Fruit fly (Drosophila melanogaster) whole organism, embryonic: ENCODE measurements around the gene ver.

ENCODE experiments used
- Atf3 ChIP-seq: fragments of 200-800 bp; sonication (Bioruptor generic); optimal IDR thresholded peaks from 3 replicates; lab custom pipeline; 2016; ENCODE audit warnings: missing biosample characterization, missing genetic modification characterization
- CG11247 ChIP-seq: fragments of 200-800 bp; sonication (Bioruptor generic); IDR thresholded peaks from 2 replicates; pipeline ENCODE4 v1.3.6; 2022; ENCODE audit warnings: missing biosample characterization, missing genetic modification characterization
- CG12391 ChIP-seq: fragments of 200-800 bp; sonication (Bioruptor generic); optimal IDR thresholded peaks from 3 replicates; lab custom pipeline; 2018; ENCODE audit warnings: missing biosample characterization, mild to moderate bottlenecking, missing genetic modification characterization, moderate library complexity
- CG12744 ChIP-seq: fragments of 200-800 bp; sonication (Bioruptor generic); optimal IDR thresholded peaks from 2 replicates; lab custom pipeline; 2016; ENCODE audit warnings: missing biosample characterization, missing genetic modification characterization
- CG13424 ChIP-seq: fragments of 200-800 bp; sonication (Bioruptor generic); optimal IDR thresholded peaks from 2 replicates; lab custom pipeline; 2019; ENCODE audit warnings: missing biosample characterization, mild to moderate bottlenecking, missing genetic modification characterization, moderate library complexity
- CG15696 ChIP-seq: fragments of 200-800 bp; sonication (Bioruptor generic); optimal IDR thresholded peaks from 2 replicates; lab custom pipeline; 2019; ENCODE audit warnings: missing biosample characterization, mild to moderate bottlenecking, missing genetic modification characterization, moderate library complexity
- CG17385 ChIP-seq: fragments of 200-800 bp; sonication (Bioruptor generic); optimal IDR thresholded peaks from 3 replicates; lab custom pipeline; 2018; ENCODE audit warnings: missing biosample characterization, mild to moderate bottlenecking, missing genetic modification characterization
- CG17829 ChIP-seq: fragments of 200-800 bp; optimal IDR thresholded peaks from 2 replicates; lab custom pipeline; 2019; ENCODE audit warnings: missing biosample characterization, mild to moderate bottlenecking, missing genetic modification characterization, moderate library complexity
- CG30403 ChIP-seq: fragments of 200-800 bp; sonication (Bioruptor generic); optimal IDR thresholded peaks from 3 replicates; lab custom pipeline; 2016; ENCODE audit warnings: missing biosample characterization, missing genetic modification characterization
- CG3838 ChIP-seq: fragments of 200-800 bp; sonication (Bioruptor generic); optimal IDR thresholded peaks from 3 replicates; lab custom pipeline; 2016; ENCODE audit warnings: missing biosample characterization, missing genetic modification characterization
- CG4424 ChIP-seq: fragments of 200-800 bp; sonication (Bioruptor generic); optimal IDR thresholded peaks from 3 replicates; lab custom pipeline; 2016; ENCODE audit warnings: missing biosample characterization, missing genetic modification characterization
- CG5180 ChIP-seq: fragments of 200-800 bp; sonication (Bioruptor generic); optimal IDR thresholded peaks from 3 replicates; lab custom pipeline; 2017; ENCODE audit warnings: missing biosample characterization, missing genetic modification characterization, mild to moderate bottlenecking, moderate library complexity, missing genetic modification reagents
- CG6689 ChIP-seq: fragments of 200-800 bp; sonication (Bioruptor generic); IDR thresholded peaks from 2 replicates; pipeline ENCODE4 v1.3.6; 2022; ENCODE audit warnings: missing biosample characterization, missing genetic modification characterization
- CG8388 ChIP-seq: fragments of 200-800 bp; sonication (Bioruptor generic); optimal IDR thresholded peaks from 2 replicates; lab custom pipeline; 2019; ENCODE audit warnings: missing biosample characterization, mild to moderate bottlenecking, missing genetic modification characterization, moderate library complexity
- CG9727 ChIP-seq: fragments of 200-800 bp; sonication (Bioruptor generic); optimal IDR thresholded peaks from 3 replicates; lab custom pipeline; 2017; ENCODE audit warnings: missing biosample characterization, mild to moderate bottlenecking, missing genetic modification characterization
- D ChIP-seq, 2 experiments: fragments of 200-800 bp in 1 of 2; fragments of >200 bp in 1 of 2; sonication (Bioruptor generic) in 1 of 2; optimal IDR thresholded peaks; 2 replicates in 1 of 2; 3 replicates in 1 of 2; lab custom pipeline; 2017; ENCODE audit warnings: mild to moderate bottlenecking in 1 of 2, missing biosample characterization in 1 of 2, missing genetic modification characterization in 1 of 2, missing genetic modification reagents in 1 of 2
- Dbx ChIP-seq: fragments of 200-800 bp; sonication (Bioruptor generic); IDR thresholded peaks from 3 replicates; pipeline ENCODE4 v1.3.6; 2022; ENCODE audit warnings: missing biosample characterization, missing genetic modification characterization
- Deaf1 ChIP-seq: fragments of 200-800 bp; optimal IDR thresholded peaks from 3 replicates; lab custom pipeline; 2019; ENCODE audit warnings: missing biosample characterization, mild to moderate bottlenecking, missing genetic modification characterization, moderate library complexity
- Dek ChIP-seq: fragments of 200-800 bp; sonication (Bioruptor generic); optimal IDR thresholded peaks from 3 replicates; lab custom pipeline; 2019; ENCODE audit warnings: missing biosample characterization, mild to moderate bottlenecking, missing genetic modification characterization, moderate library complexity
- Dip3 ChIP-seq: fragments of 200-800 bp; sonication (Bioruptor generic); optimal IDR thresholded peaks from 3 replicates; lab custom pipeline; 2016; ENCODE audit warnings: missing biosample characterization, missing genetic modification characterization
- Dref ChIP-seq: fragments of 200-800 bp; sonication (Bioruptor generic); IDR thresholded peaks from 2 replicates; pipeline ENCODE4 v1.3.6; 2022; ENCODE audit warnings: missing biosample characterization, missing genetic modification characterization
- Ets97D ChIP-seq: fragments of 200-800 bp; sonication (Bioruptor generic); optimal IDR thresholded peaks from 3 replicates; lab custom pipeline; 2016; ENCODE audit warnings: missing biosample characterization, missing genetic modification characterization
- HLH4C ChIP-seq: fragments of 200-800 bp; sonication (Bioruptor generic); IDR thresholded peaks from 3 replicates; pipeline ENCODE4 v1.3.6; 2022; ENCODE audit warnings: missing biosample characterization, missing genetic modification characterization; ENCODE audit not compliant: partially characterized antibody
- MESR4 ChIP-seq: fragments of 200-800 bp; sonication (Bioruptor generic); optimal IDR thresholded peaks from 2 replicates; lab custom pipeline; 2018; ENCODE audit warnings: missing biosample characterization, mild to moderate bottlenecking, missing genetic modification characterization, moderate library complexity
- Mad ChIP-seq: fragments of 200-800 bp; sonication (Bioruptor generic); optimal IDR thresholded peaks from 2 replicates; lab custom pipeline; 2016; ENCODE audit warnings: missing biosample characterization, missing genetic modification characterization
- NfI ChIP-seq: fragments of 200-800 bp; sonication (Bioruptor generic); optimal IDR thresholded peaks from 3 replicates; lab custom pipeline; 2018; ENCODE audit warnings: missing biosample characterization, mild to moderate bottlenecking, missing genetic modification characterization, moderate library complexity
- Oli ChIP-seq: fragments of 200-800 bp; sonication (Bioruptor generic); optimal IDR thresholded peaks from 2 replicates; lab custom pipeline; 2018; ENCODE audit warnings: missing biosample characterization, mild to moderate bottlenecking, missing genetic modification characterization, moderate library complexity
- Poxn ChIP-seq: fragments of 200-800 bp; sonication (Bioruptor generic); IDR thresholded peaks from 2 replicates; pipeline ENCODE4 v1.3.6; 2022; ENCODE audit warnings: missing biosample characterization, missing genetic modification characterization
- Side ChIP-seq: fragments of 200-800 bp; sonication (Bioruptor generic); optimal IDR thresholded peaks from 2 replicates; lab custom pipeline; 2016; ENCODE audit warnings: missing biosample characterization, missing genetic modification characterization
- Six4 ChIP-seq: fragments of 200-800 bp; sonication (Bioruptor generic); optimal IDR thresholded peaks from 2 replicates; lab custom pipeline; 2016; ENCODE audit warnings: missing biosample characterization, missing genetic modification characterization
- Sry-δ ChIP-seq: fragments of 200-800 bp; sonication (Bioruptor generic); optimal IDR thresholded peaks from 2 replicates; lab custom pipeline; 2016; ENCODE audit warnings: missing biosample characterization, missing genetic modification characterization
- ab ChIP-seq: fragments of 200-800 bp; sonication (Bioruptor generic); optimal IDR thresholded peaks from 2 replicates; lab custom pipeline; 2016; ENCODE audit warnings: missing biosample characterization, missing genetic modification characterization
- amos ChIP-seq: fragments of 200-800 bp; sonication (Bioruptor generic); IDR thresholded peaks from 2 replicates; pipeline ENCODE4 v1.3.6; 2022; ENCODE audit warnings: missing biosample characterization, missing genetic modification characterization; ENCODE audit not compliant: partially characterized antibody
- cato ChIP-seq: fragments of 200-800 bp; sonication (Bioruptor generic); optimal IDR thresholded peaks from 2 replicates; lab custom pipeline; 2016; ENCODE audit warnings: missing biosample characterization, missing genetic modification characterization, borderline replicate concordance
- caup ChIP-seq: fragments of 200-800 bp; sonication (Bioruptor generic); optimal IDR thresholded peaks from 3 replicates; lab custom pipeline; 2017; ENCODE audit warnings: missing biosample characterization, mild to moderate bottlenecking, missing genetic modification characterization, moderate library complexity; ENCODE audit not compliant: severe bottlenecking
- corto ChIP-seq: fragments of 200-800 bp; sonication (Bioruptor generic); optimal IDR thresholded peaks from 2 replicates; lab custom pipeline; 2016; ENCODE audit warnings: missing biosample characterization, mild to moderate bottlenecking, missing genetic modification characterization, moderate library complexity
- cwo ChIP-seq: fragments of 200-800 bp; sonication (Bioruptor generic); optimal IDR thresholded peaks from 3 replicates; lab custom pipeline; 2017; ENCODE audit warnings: missing biosample characterization, missing genetic modification characterization, mild to moderate bottlenecking, moderate library complexity, missing genetic modification reagents
- en ChIP-seq: fragments of 200-800 bp; sonication (Bioruptor generic); optimal IDR thresholded peaks from 2 replicates; lab custom pipeline; 2016; ENCODE audit warnings: missing biosample characterization, missing genetic modification characterization
- ftz-f1 ChIP-seq: fragments of 200-800 bp; sonication (Bioruptor generic); optimal IDR thresholded peaks from 2 replicates; lab custom pipeline; 2016; ENCODE audit warnings: missing biosample characterization, missing genetic modification characterization
- insv ChIP-seq, 2 experiments: fragments of 200-800 bp; sonication (Bioruptor generic); optimal IDR thresholded peaks; 3 replicates each; lab custom pipeline; 2016 to 2018; ENCODE audit warnings: missing biosample characterization in 2 of 2, missing genetic modification characterization in 2 of 2
- klu ChIP-seq: fragments of 200-800 bp; sonication (Bioruptor generic); IDR thresholded peaks from 2 replicates; pipeline ENCODE4 v1.3.6; 2022; ENCODE audit warnings: missing biosample characterization, missing genetic modification characterization
- lilli ChIP-seq: fragments of 200-800 bp; sonication (Bioruptor generic); optimal IDR thresholded peaks from 3 replicates; lab custom pipeline; 2016; ENCODE audit warnings: missing biosample characterization, missing genetic modification characterization
- nerfin-2 ChIP-seq: fragments of 200-800 bp; sonication (Bioruptor generic); IDR thresholded peaks from 2 replicates; pipeline ENCODE4 v1.3.6; 2022; ENCODE audit warnings: missing biosample characterization, missing genetic modification characterization; ENCODE audit not compliant: partially characterized antibody
- onecut ChIP-seq: fragments of 200-800 bp; sonication (Bioruptor generic); IDR thresholded peaks from 2 replicates; pipeline ENCODE4 v1.3.6; 2022; ENCODE audit warnings: missing biosample characterization, missing genetic modification characterization
- pnt ChIP-seq: fragments of 200-800 bp; sonication (Bioruptor generic); optimal IDR thresholded peaks from 3 replicates; lab custom pipeline; 2016; ENCODE audit warnings: missing biosample characterization, missing genetic modification characterization
- sisA ChIP-seq: fragments of 200-800 bp; sonication (Bioruptor generic); IDR thresholded peaks from 2 replicates; pipeline ENCODE4 v1.3.6; 2022; ENCODE audit warnings: missing biosample characterization, missing genetic modification characterization
- sna ChIP-seq: fragments of 200-800 bp; sonication (Bioruptor generic); IDR thresholded peaks from 2 replicates; pipeline ENCODE4 v1.3.6; 2022; ENCODE audit warnings: missing biosample characterization, missing genetic modification characterization; ENCODE audit not compliant: partially characterized antibody
- ssp ChIP-seq: fragments of 200-800 bp; sonication (Bioruptor generic); IDR thresholded peaks from 2 replicates; pipeline ENCODE4 v1.3.6; 2022; ENCODE audit warnings: missing biosample characterization, missing genetic modification characterization
- tll ChIP-seq, 2 experiments: fragments of 200-800 bp in 1 of 2; fragments of >200 bp in 1 of 2; sonication (Bioruptor generic) in 1 of 2; optimal IDR thresholded peaks; 2 replicates each; lab custom pipeline; 2017 to 2019; ENCODE audit warnings: missing biosample characterization in 2 of 2, missing genetic modification characterization in 2 of 2, mild to moderate bottlenecking in 1 of 2, moderate library complexity in 1 of 2

The ver gene

DNA sequence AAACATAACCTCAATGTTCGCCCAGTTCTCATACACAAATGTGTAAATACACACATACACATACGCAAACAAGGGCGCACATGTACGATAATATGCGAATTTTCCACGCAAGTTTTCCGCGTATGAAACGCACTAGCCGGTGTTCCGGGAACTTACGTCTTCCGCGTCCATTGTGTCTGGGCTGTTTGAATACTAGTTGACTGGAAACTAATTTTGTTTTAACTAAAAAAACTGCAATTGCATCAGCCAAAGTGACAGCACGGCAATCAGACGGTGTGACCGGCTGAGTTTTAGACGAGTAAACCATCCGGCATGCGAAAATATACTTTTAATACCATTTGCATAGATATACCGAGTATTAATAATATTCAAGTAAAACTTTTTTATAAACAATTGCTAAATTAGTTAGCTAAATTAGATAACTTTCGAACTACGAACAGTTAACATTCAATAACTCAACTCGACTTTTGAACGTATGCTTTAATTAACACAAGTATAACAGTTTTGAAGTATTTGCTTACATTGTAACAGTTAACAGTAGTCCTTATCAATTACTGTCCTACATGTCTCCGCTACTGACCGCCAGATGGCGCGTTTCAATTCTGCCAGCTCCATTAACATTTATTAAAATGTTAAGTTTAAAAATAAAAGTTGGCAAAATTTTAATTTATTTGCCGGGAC lies 2.8 kb downstream of the ver start, which contains the start of gene eIF2beta (continued):
- TF ChIP-seq CG5180 (GFP tag; lab: Kevin White, UChicago): peak; percentile 8
- peak; percentile 37 for TF ChIP-seq CG13424 (tag; lab: Kevin White, UChicago)
- no peak for TF ChIP-seq ssp
- peak; percentile 53 for TF ChIP-seq onecut
- no peak for TF ChIP-seq CG11247 (GFP tag; lab: Robert Waterston, UW)
- no peak for TF ChIP-seq amos (GFP tag; lab: Robert Waterston, UW)
- TF ChIP-seq Dref: no peak
- TF ChIP-seq CG12744: no peak
- no peak for TF ChIP-seq CG30403 (GFP tag; lab: Kevin White, UChicago)
- TF ChIP-seq CG17385: peak; percentile 52
- no peak for TF ChIP-seq corto
- TF ChIP-seq tll (GFP tag; optimal IDR thresholded peaks at IDR 0.05; lab: Kevin White, UChicago): no peak
- peak; percentile 23 for TF ChIP-seq CG17829
- TF ChIP-seq Poxn: no peak
- no peak for TF ChIP-seq CG6689
- peak; percentile 18 for TF ChIP-seq CG15696 (tag; lab: Kevin White, UChicago)
- no peak for TF ChIP-seq Oli (tag; lab: Kevin White, UChicago)
- TF ChIP-seq Ets97D (GFP tag; lab: Kevin White, UChicago): no peak
- no peak for TF ChIP-seq en (GFP tag; lab: Kevin White, UChicago)
- TF ChIP-seq Six4 (GFP tag; lab: Kevin White, UChicago): no peak
- TF ChIP-seq CG9727 (GFP tag; lab: Kevin White, UChicago): peak; percentile 55
- no peak for TF ChIP-seq CG3838 (GFP tag; lab: Kevin White, UChicago)
- TF ChIP-seq D (optimal IDR thresholded peaks at IDR 0.05; lab: Kevin White, UChicago): no peak
- TF ChIP-seq D (GFP tag; optimal IDR thresholded peaks at IDR 0.05; lab: Kevin White, UChicago): peak; percentile 13
- TF ChIP-seq Side (GFP tag; lab: Kevin White, UChicago): peak; percentile 10
- no peak for TF ChIP-seq Dbx (GFP tag; lab: Robert Waterston, UW)
- TF ChIP-seq sna: no peak
- peak; percentile 98 for TF ChIP-seq MESR4
- TF ChIP-seq sisA (GFP tag; lab: Robert Waterston, UW): no peak
- peak; percentile 16 for TF ChIP-seq caup (GFP tag; lab: Kevin White, UChicago)
- no peak for TF ChIP-seq cato
- TF ChIP-seq Mad: no peak
- no peak for TF ChIP-seq nerfin-2
- TF ChIP-seq CG4424 (GFP tag; lab: Kevin White, UChicago): peak; percentile 65
- TF ChIP-seq Deaf1 (tag; lab: Kevin White, UChicago): no peak
- TF ChIP-seq Atf3 (GFP tag; lab: Kevin White, UChicago): no peak
- TF ChIP-seq CG8388: no peak
- no peak for TF ChIP-seq HLH4C (GFP tag; lab: Robert Waterston, UW)
- TF ChIP-seq CG12391 (tag; lab: Kevin White, UChicago): peak; percentile 44
- peak; percentile 70 for TF ChIP-seq NfI (GFP tag; lab: Kevin White, UChicago)
- no peak for TF ChIP-seq klu (GFP tag; lab: Robert Waterston, UW)
- TF ChIP-seq pnt (GFP tag; lab: Kevin White, UChicago): no peak
- TF ChIP-seq insv (GFP tag; optimal IDR thresholded peaks at IDR 0.05; lab: Kevin White, UChicago): peak in 1 of 2 experiments; percentile 26
- TF ChIP-seq Sry-δ (GFP tag; lab: Kevin White, UChicago): no peak
- TF ChIP-seq ftz-f1 (GFP tag; lab: Kevin White, UChicago): no peak
- TF ChIP-seq Dip3 (GFP tag; lab: Kevin White, UChicago): no peak
- TF ChIP-seq ab: no peak
- TF ChIP-seq lilli (GFP tag; lab: Kevin White, UChicago): peak; percentile 14
- TF ChIP-seq Dek (tag; lab: Kevin White, UChicago): no peak
- no peak for TF ChIP-seq cwo
